Fruit fly (Drosophila melanogaster): Measurements from ENCODE around the gene CG13083.

Gene CG13083

DNA sequence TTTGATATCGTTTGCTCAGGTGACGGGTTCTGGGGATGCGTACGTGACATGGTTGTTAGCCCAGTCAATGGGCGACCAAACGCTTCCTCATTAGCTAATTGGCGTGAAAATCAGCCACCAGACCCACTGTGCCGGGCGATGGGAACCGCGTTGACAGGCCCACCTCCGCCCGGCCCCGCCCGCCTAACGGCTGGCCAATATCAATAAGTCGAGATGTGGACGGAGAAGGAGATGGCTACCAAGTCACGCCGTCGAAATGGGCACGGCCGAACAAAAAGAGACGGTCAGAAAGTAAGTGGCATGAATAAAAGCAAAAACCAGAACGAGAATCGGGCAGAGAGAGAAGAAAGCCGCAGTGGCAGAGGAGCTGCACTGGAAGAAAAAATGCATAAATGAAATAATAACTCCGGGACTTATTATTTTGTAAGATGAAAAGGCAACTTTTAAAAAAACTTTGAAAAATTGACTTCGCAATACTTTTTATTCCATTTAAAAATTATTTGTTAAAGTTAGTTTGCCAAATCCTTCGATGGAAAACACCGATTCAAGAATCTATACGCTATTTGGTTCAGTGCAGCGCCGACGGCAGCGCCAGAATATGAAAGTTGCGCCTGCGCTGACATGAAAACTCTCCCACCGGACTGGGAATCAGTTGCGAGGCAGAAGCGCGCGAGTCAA, 50.6 kb downstream of the CG13083 start, which contains the start of gene CG13082 (continued):
- TF ChIP-seq CG31627 (GFP tag; optimal IDR thresholded peaks at IDR 0.05) = peak; percentile 96
- peak; percentile 94 for TF ChIP-seq Ets21C (GFP tag; optimal IDR thresholded peaks at IDR 0.05)
- TF ChIP-seq CG8632 (GFP tag; optimal IDR thresholded peaks at IDR 0.05) = peak; percentile 87
- TF ChIP-seq CG4318 (GFP tag; optimal IDR thresholded peaks at IDR 0.05) = peak; percentile 87
- peak; percentile 89 for TF ChIP-seq CG15336 (GFP tag; IDR thresholded peaks at IDR 0.05)
- peak; percentile 95 for TF ChIP-seq Sox14 (GFP tag; optimal IDR thresholded peaks at IDR 0.05)
- peak; percentile 80 for TF ChIP-seq Hr4 (GFP tag; optimal IDR thresholded peaks at IDR 0.05)
- peak; percentile 96 for TF ChIP-seq Eip78C (GFP tag)
- peak; percentile 77 for TF ChIP-seq CG6808 (GFP tag; optimal IDR thresholded peaks at IDR 0.05)
- TF ChIP-seq spab (GFP tag; optimal IDR thresholded peaks at IDR 0.05) = peak; percentile 63
- TF ChIP-seq lz (GFP tag; optimal IDR thresholded peaks at IDR 0.05) = peak; percentile 96
- TF ChIP-seq Blimp-1 (GFP tag; optimal IDR thresholded peaks at IDR 0.05) = peak; percentile 93
- TF ChIP-seq Hr38 (GFP tag; optimal IDR thresholded peaks at IDR 0.05) = no peak
- TF ChIP-seq fd85E (GFP tag; optimal IDR thresholded peaks at IDR 0.05) = peak; percentile 62
- TF ChIP-seq Eip93F (GFP tag; optimal IDR thresholded peaks at IDR 0.05) = peak; percentile 94
- TF ChIP-seq eg (GFP tag; IDR thresholded peaks at IDR 0.05) = peak; percentile 72
- peak; percentile 91 for TF ChIP-seq CG8119 (GFP tag; IDR thresholded peaks at IDR 0.05)
- peak; percentile 74 for TF ChIP-seq CG10669 (GFP tag; optimal IDR thresholded peaks at IDR 0.05)
- TF ChIP-seq salr (GFP tag; optimal IDR thresholded peaks at IDR 0.05) = peak; percentile 24 to 89
- TF ChIP-seq vri (GFP tag; optimal IDR thresholded peaks at IDR 0.05) = peak; percentile 83
- peak; percentile 93 for TF ChIP-seq CG6792 (GFP tag; optimal IDR thresholded peaks at IDR 0.05)
- peak; percentile 76 for TF ChIP-seq Ets96B (tag; optimal IDR thresholded peaks at IDR 0.05)
- peak; percentile 96 for TF ChIP-seq topi (GFP tag; optimal IDR thresholded peaks at IDR 0.05)
- peak; percentile 76 for TF ChIP-seq Sox15 (GFP tag; optimal IDR thresholded peaks at IDR 0.05)
- peak; percentile 97 for TF ChIP-seq Met (GFP tag; optimal IDR thresholded peaks at IDR 0.05)
- TF ChIP-seq CG3919 (GFP tag; optimal IDR thresholded peaks at IDR 0.05) = peak; percentile 94
- TF ChIP-seq svp (GFP tag) = peak; percentile 97
- peak; percentile 93 for TF ChIP-seq acj6 (GFP tag; optimal IDR thresholded peaks at IDR 0.05)
- TF ChIP-seq CG11294 (GFP tag; IDR thresholded peaks at IDR 0.05) = peak; percentile 45; the same call in 1 of the 2 replicates
- peak; percentile 87 for TF ChIP-seq CG6276 (GFP tag; optimal IDR thresholded peaks at IDR 0.05)
- TF ChIP-seq Smox (GFP tag; optimal IDR thresholded peaks at IDR 0.05) = peak; percentile 96
- TF ChIP-seq CG3032 (tag; optimal IDR thresholded peaks at IDR 0.05) = peak; percentile 76
- TF ChIP-seq OdsH (GFP tag; optimal IDR thresholded peaks at IDR 0.05) = peak; percentile 89
- TF ChIP-seq CG6854 (GFP tag; optimal IDR thresholded peaks at IDR 0.05) = peak; percentile 90
- peak; percentile 95 for TF ChIP-seq CG32006 (GFP tag; optimal IDR thresholded peaks at IDR 0.05)
- TF ChIP-seq Eip75B (GFP tag; optimal IDR thresholded peaks at IDR 0.05) = peak; percentile 93
- peak; percentile 88 for TF ChIP-seq pdm3 (GFP tag; optimal IDR thresholded peaks at IDR 0.05)
- TF ChIP-seq CG7368 (GFP tag; optimal IDR thresholded peaks at IDR 0.05) = peak; percentile 67
